Fruit fly (Drosophila melanogaster) whole organism, wandering third instar larva: Measurements from ENCODE around the gene Gyc76C.

Experiments
- Abd-B ChIP-seq: fragments of >200 bp; optimal IDR thresholded peaks from 2 replicates; lab custom pipeline; 2017; ENCODE audit warnings: missing biosample characterization, missing genetic modification characterization
- CG32264 ChIP-seq: fragments of 200-800 bp; sonication (Bioruptor generic); optimal IDR thresholded peaks from 2 replicates; lab custom pipeline; 2016; ENCODE audit warnings: missing biosample characterization, missing genetic modification characterization
- CG9705 ChIP-seq: fragments of 200-800 bp; sonication (Bioruptor generic); optimal IDR thresholded peaks from 2 replicates; lab custom pipeline; 2018; ENCODE audit warnings: missing biosample characterization, mild to moderate bottlenecking, missing genetic modification characterization
- CrebA ChIP-seq: fragments of 200-800 bp; sonication (Bioruptor generic); optimal IDR thresholded peaks from 2 replicates; lab custom pipeline; 2016; ENCODE audit warnings: missing biosample characterization, mild to moderate bottlenecking, missing genetic modification characterization, borderline replicate concordance
- Dfd ChIP-seq: fragments of >200 bp; optimal IDR thresholded peaks from 2 replicates; lab custom pipeline; 2017; ENCODE audit warnings: missing biosample characterization, missing genetic modification characterization
- Dif ChIP-seq: fragments of 200-275, 200-300 bp; sonication (Bioruptor generic); optimal IDR thresholded peaks from 2 replicates; lab custom pipeline; 2018; ENCODE audit warnings: missing biosample characterization, missing genetic modification characterization; ENCODE audit not compliant: partially characterized antibody
- GATAd ChIP-seq: sonication (Bioruptor generic); optimal IDR thresholded peaks from 2 replicates; lab custom pipeline; 2016; ENCODE audit warnings: missing biosample characterization, missing genetic modification characterization
- HLH106 ChIP-seq: fragments of 200-800 bp; optimal IDR thresholded peaks from 3 replicates; lab custom pipeline; 2019; ENCODE audit warnings: missing biosample characterization, mild to moderate bottlenecking, missing genetic modification characterization, moderate library complexity
- Hnf4 ChIP-seq: fragments of 200-800 bp; sonication (Bioruptor generic); optimal IDR thresholded peaks from 2 replicates; lab custom pipeline; 2016; ENCODE audit warnings: missing biosample characterization, mild to moderate bottlenecking, missing genetic modification characterization
- Hr83 ChIP-seq: fragments of 200-300 bp; sonication (Bioruptor generic); optimal IDR thresholded peaks from 2 replicates; lab custom pipeline; 2016; ENCODE audit warnings: missing biosample characterization, mild to moderate bottlenecking, missing genetic modification characterization, moderate library complexity; ENCODE audit not compliant: poor library complexity, severe bottlenecking
- Jra ChIP-seq: sonication (Bioruptor generic); optimal IDR thresholded peaks from 2 replicates; lab custom pipeline; 2016; ENCODE audit warnings: missing biosample characterization, missing genetic modification characterization
- Mio ChIP-seq: sonication (Bioruptor generic); optimal IDR thresholded peaks from 2 replicates; lab custom pipeline; 2016; ENCODE audit warnings: missing biosample characterization, missing genetic modification characterization
- Myc ChIP-seq: fragments of >200 bp; optimal IDR thresholded peaks from 2 replicates; lab custom pipeline; 2017
- N ChIP-seq: fragments of >200 bp; optimal IDR thresholded peaks from 2 replicates; lab custom pipeline; 2018; ENCODE audit warnings: missing biosample characterization, missing external identifiers, missing genetic modification characterization
- OdsH ChIP-seq: fragments of 200-800 bp; sonication (Bioruptor generic); optimal IDR thresholded peaks from 2 replicates; lab custom pipeline; 2016; ENCODE audit warnings: missing biosample characterization, mild to moderate bottlenecking, missing genetic modification characterization
- Rel ChIP-seq, 2 experiments: fragments of 200-800 bp; sonication (Bioruptor generic) in 1 of 2; optimal IDR thresholded peaks; 2 replicates in 1 of 2; 3 replicates in 1 of 2; lab custom pipeline; 2016 to 2019; ENCODE audit warnings: mild to moderate bottlenecking in 2 of 2, missing biosample characterization in 2 of 2, missing genetic modification characterization in 2 of 2, moderate library complexity in 1 of 2
- Sp1 ChIP-seq: fragments of 200-800 bp; sonication (Bioruptor generic); optimal IDR thresholded peaks from 3 replicates; lab custom pipeline; 2019; ENCODE audit warnings: missing biosample characterization, mild to moderate bottlenecking, missing genetic modification characterization, moderate library complexity
- Vsx2 ChIP-seq: fragments of 200-300, 225-300 bp; sonication (Bioruptor generic); optimal IDR thresholded peaks from 2 replicates; lab custom pipeline; 2018; ENCODE audit warnings: missing biosample characterization, missing genetic modification characterization; ENCODE audit not compliant: partially characterized antibody
- br ChIP-seq: fragments of 200-800 bp; sonication (Bioruptor generic); optimal IDR thresholded peaks from 2 replicates; lab custom pipeline; 2016; ENCODE audit warnings: missing biosample characterization, missing genetic modification characterization
- dl ChIP-seq, 2 experiments: fragments of 175-275, 200-275 bp in 1 of 2; fragments of 200-275 bp in 1 of 2; sonication (Bioruptor generic); optimal IDR thresholded peaks; lab custom pipeline; 2018; ENCODE audit warnings: mild to moderate bottlenecking in 2 of 2, missing biosample characterization in 2 of 2, missing genetic modification characterization in 2 of 2, moderate library complexity in 2 of 2; ENCODE audit not compliant: partially characterized antibody in 2 of 2, insufficient read depth in 1 of 2
- dsf ChIP-seq: sonication (Bioruptor generic); optimal IDR thresholded peaks from 2 replicates; lab custom pipeline; 2016; ENCODE audit warnings: missing biosample characterization, missing genetic modification characterization, borderline replicate concordance
- ey ChIP-seq: fragments of 200-800 bp; sonication (Bioruptor generic); optimal IDR thresholded peaks from 2 replicates; lab custom pipeline; 2016; ENCODE audit warnings: missing biosample characterization, missing genetic modification characterization
- foxo ChIP-seq, 2 experiments: fragments of 200-800 bp; sonication (Bioruptor generic); optimal IDR thresholded peaks; 2 replicates in 1 of 2; 3 replicates in 1 of 2; lab custom pipeline; 2016 to 2017; ENCODE audit warnings: missing biosample characterization in 2 of 2, missing genetic modification characterization in 2 of 2
- fru ChIP-seq: fragments of 200-800 bp; sonication (Bioruptor generic); optimal IDR thresholded peaks from 3 replicates; lab custom pipeline; 2016; ENCODE audit warnings: missing biosample characterization, mild to moderate bottlenecking, missing genetic modification characterization
- h ChIP-seq: fragments of 200-800 bp; sonication (Bioruptor generic); optimal IDR thresholded peaks from 3 replicates; lab custom pipeline; 2016; ENCODE audit warnings: missing biosample characterization, mild to moderate bottlenecking, missing genetic modification characterization
- jim ChIP-seq: fragments of 175-275, 200-325 bp; sonication (Bioruptor generic); optimal IDR thresholded peaks from 2 replicates; lab custom pipeline; 2016; ENCODE audit warnings: missing biosample characterization, mild to moderate bottlenecking, missing genetic modification characterization
- lola ChIP-seq: fragments of >200 bp; optimal IDR thresholded peaks from 2 replicates; lab custom pipeline; 2017; ENCODE audit warnings: missing biosample characterization, missing genetic modification characterization
- pan ChIP-seq: fragments of >200 bp; optimal IDR thresholded peaks from 2 replicates; lab custom pipeline; 2017
- psq ChIP-seq: fragments of 200-800 bp; sonication (Bioruptor generic); optimal IDR thresholded peaks from 3 replicates; lab custom pipeline; 2017; ENCODE audit warnings: missing biosample characterization, mild to moderate bottlenecking, missing genetic modification characterization, moderate library complexity
- rgr ChIP-seq: fragments of 200-800 bp; sonication (Bioruptor generic); optimal IDR thresholded peaks from 3 replicates; lab custom pipeline; 2016; ENCODE audit warnings: missing biosample characterization, mild to moderate bottlenecking, missing genetic modification characterization
- sage ChIP-seq: fragments of 200-800 bp; sonication (Bioruptor generic); optimal IDR thresholded peaks from 2 replicates; lab custom pipeline; 2016; ENCODE audit warnings: missing biosample characterization, mild to moderate bottlenecking, missing genetic modification characterization
- sv ChIP-seq: fragments of 200-800 bp; sonication (Bioruptor generic); optimal IDR thresholded peaks from 3 replicates; lab custom pipeline; 2016; ENCODE audit warnings: missing biosample characterization, missing genetic modification characterization
- tai ChIP-seq: sonication (Bioruptor generic); optimal IDR thresholded peaks from 2 replicates; lab custom pipeline; 2016; ENCODE audit warnings: missing biosample characterization, missing genetic modification characterization
- usp ChIP-seq: fragments of >200 bp; optimal IDR thresholded peaks from 2 replicates; lab custom pipeline; 2017; ENCODE audit warnings: missing biosample characterization, missing genetic modification characterization
- woc ChIP-seq: sonication (Bioruptor generic); optimal IDR thresholded peaks from 2 replicates; lab custom pipeline; 2016; ENCODE audit warnings: missing biosample characterization, mild to moderate bottlenecking, missing genetic modification characterization

Gene Gyc76C

dm6 chr3L:19794203-19794802, 934 bp upstream of the Gyc76C start:
- TF ChIP-seq lola (GFP tag; lab: Kevin White, UChicago) (no peak), Dfd (GFP tag; lab: Kevin White, UChicago) (no peak), Hr83 (GFP tag; lab: Kevin White, UChicago) (peak; percentile 84), foxo (GFP tag; optimal IDR thresholded peaks at IDR 0.05; lab: Kevin White, UChicago) (peak; percentile 21 to 91), OdsH (peak; percentile 90), sage (peak; percentile 66), rgr (GFP tag; lab: Kevin White, UChicago) (peak; percentile 82), dsf (GFP tag; lab: Kevin White, UChicago) (peak; percentile 33), usp (no peak), br (GFP tag; lab: Kevin White, UChicago) (no peak), CG9705 (GFP tag; lab: Kevin White, UChicago) (peak; percentile 71), CrebA (no peak), N (peak; percentile 55), fru (GFP tag; lab: Kevin White, UChicago) (peak; percentile 81), HLH106 (peak; percentile 95), Sp1 (GFP tag; lab: Kevin White, UChicago) (peak; percentile 89), psq (GFP tag; lab: Kevin White, UChicago) (peak; percentile 78), h (GFP tag; lab: Kevin White, UChicago) (peak; percentile 86), ey (GFP tag; lab: Kevin White, UChicago) (peak; percentile 83), Mio (GFP tag; lab: Kevin White, UChicago) (no peak), CG32264 (GFP tag; lab: Kevin White, UChicago) (peak; percentile 80), Rel (GFP tag; optimal IDR thresholded peaks at IDR 0.05; lab: Kevin White, UChicago) (peak; percentile 51), Rel (tag; optimal IDR thresholded peaks at IDR 0.05; lab: Kevin White, UChicago) (peak; percentile 35), Abd-B (GFP tag; lab: Kevin White, UChicago) (no peak), jim (GFP tag; lab: Kevin White, UChicago) (no peak), sv (GFP tag; lab: Kevin White, UChicago) (peak; percentile 83), Jra (GFP tag; lab: Kevin White, UChicago) (peak; percentile 72), pan (lab: Kevin White, UChicago) (no peak), tai (GFP tag; lab: Kevin White, UChicago) (no peak), woc (GFP tag; lab: Kevin White, UChicago) (peak; percentile 89), GATAd (no peak), Vsx2 (GFP tag; lab: Kevin White, UChicago) (no peak), Hnf4 (no peak), Dif (peak; percentile 15)

- TF ChIP-seq Abd-B (GFP tag; lab: Kevin White, UChicago) (no peak), sv (GFP tag; lab: Kevin White, UChicago) (no peak), Jra (GFP tag; lab: Kevin White, UChicago) (no peak), Dif (no peak), Mio (GFP tag; lab: Kevin White, UChicago) (no peak), dsf (GFP tag; lab: Kevin White, UChicago) (no peak), Myc (lab: Kevin White, UChicago) (no peak), Sp1 (GFP tag; lab: Kevin White, UChicago) (no peak), N (no peak), usp (no peak), pan (lab: Kevin White, UChicago) (no peak), Rel (GFP tag; optimal IDR thresholded peaks at IDR 0.05; lab: Kevin White, UChicago) (no peak), Rel (tag; optimal IDR thresholded peaks at IDR 0.05; lab: Kevin White, UChicago) (no peak), HLH106 (no peak), foxo (GFP tag; optimal IDR thresholded peaks at IDR 0.05; lab: Kevin White, UChicago) (no peak)
Observed at dm6 chr3L:19792717-19793437, 492 bp downstream of the Gyc76C start.

DNA sequence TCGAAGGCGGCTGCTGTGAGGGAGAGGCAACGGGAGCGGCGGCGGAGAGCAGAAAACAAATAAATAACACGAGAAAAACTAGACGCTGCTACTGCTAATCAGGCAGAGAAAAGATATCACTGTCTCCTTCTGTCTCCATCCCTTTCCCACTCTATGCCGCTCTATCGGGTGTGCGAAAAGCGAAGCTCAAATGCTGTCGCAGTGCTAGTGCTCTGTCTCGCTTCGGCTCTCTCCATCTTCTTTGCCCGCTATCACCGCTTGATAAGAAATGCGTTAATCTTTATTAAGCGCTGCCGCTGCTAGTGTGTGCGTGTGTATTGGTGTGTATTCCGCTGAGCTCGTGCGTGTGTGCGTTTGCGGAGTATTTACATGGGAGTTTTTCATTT, 1.7 kb downstream of the Gyc76C start:
- no peak for TF ChIP-seq fru (GFP tag; lab: Kevin White, UChicago)
- no peak for TF ChIP-seq Rel (GFP tag; optimal IDR thresholded peaks at IDR 0.05; lab: Kevin White, UChicago)
- TF ChIP-seq Rel (tag; optimal IDR thresholded peaks at IDR 0.05; lab: Kevin White, UChicago) = no peak
- TF ChIP-seq h (GFP tag; lab: Kevin White, UChicago) = no peak
- TF ChIP-seq Hr83 (GFP tag; lab: Kevin White, UChicago) = no peak
- no peak for TF ChIP-seq GATAd
- TF ChIP-seq rgr (GFP tag; lab: Kevin White, UChicago) = no peak
- TF ChIP-seq Jra (GFP tag; lab: Kevin White, UChicago) = no peak
- no peak for TF ChIP-seq CG32264 (GFP tag; lab: Kevin White, UChicago)
- peak; percentile 15 for TF ChIP-seq N
- no peak for TF ChIP-seq tai (GFP tag; lab: Kevin White, UChicago)
- TF ChIP-seq Mio (GFP tag; lab: Kevin White, UChicago) = no peak
- no peak for TF ChIP-seq CrebA
- TF ChIP-seq Dif = peak; percentile 1
- TF ChIP-seq Hnf4 = no peak
- TF ChIP-seq foxo (GFP tag; optimal IDR thresholded peaks at IDR 0.05; lab: Kevin White, UChicago) = no peak
- TF ChIP-seq dl (GFP tag; optimal IDR thresholded peaks at IDR 0.05; lab: Kevin White, UChicago; ENCODE audit: insufficient read depth in 1 of 2, partially characterized antibody in 2 of 2) = no peak
